Fruit fly (Drosophila melanogaster) whole organism, embryonic: ENCODE results near the gene CG6933.
A peak's percentile ranks its signal among the peaks of the same experiment; 100 is the strongest.

Experiments
- Atf3 ChIP-seq: fragments of 200-800 bp; sonication (Bioruptor generic); optimal IDR thresholded peaks from 3 replicates; lab custom pipeline; 2016; ENCODE audit warnings: missing biosample characterization, missing genetic modification characterization
- CG10431 ChIP-seq: fragments of 200-800 bp; sonication (Bioruptor generic); optimal IDR thresholded peaks from 3 replicates; lab custom pipeline; 2018; ENCODE audit warnings: missing biosample characterization, mild to moderate bottlenecking, missing genetic modification characterization
- CG10543 ChIP-seq: fragments of 200-800 bp; sonication (Bioruptor generic); optimal IDR thresholded peaks from 3 replicates; lab custom pipeline; 2017; ENCODE audit warnings: missing biosample characterization, mild to moderate bottlenecking, missing genetic modification characterization, moderate library complexity
- CG12155 ChIP-seq: fragments of 200-800 bp; sonication (Bioruptor generic); optimal IDR thresholded peaks from 3 replicates; lab custom pipeline; 2016; ENCODE audit warnings: missing biosample characterization, missing genetic modification characterization
- CG14667 ChIP-seq: fragments of 200-800 bp; sonication (Bioruptor generic); IDR thresholded peaks from 2 replicates; pipeline ENCODE4 v1.3.6; 2022; ENCODE audit warnings: missing biosample characterization, missing genetic modification characterization
- CG14965 ChIP-seq: fragments of 200-800 bp; sonication (Bioruptor generic); optimal IDR thresholded peaks from 2 replicates; lab custom pipeline; 2016; ENCODE audit warnings: missing biosample characterization, missing genetic modification characterization, borderline replicate concordance
- CG17385 ChIP-seq: fragments of 200-800 bp; sonication (Bioruptor generic); optimal IDR thresholded peaks from 3 replicates; lab custom pipeline; 2018; ENCODE audit warnings: missing biosample characterization, mild to moderate bottlenecking, missing genetic modification characterization
- CG1832 ChIP-seq: fragments of 200-800 bp; sonication (Bioruptor generic); optimal IDR thresholded peaks from 2 replicates; lab custom pipeline; 2017; ENCODE audit warnings: missing biosample characterization, mild to moderate bottlenecking, missing genetic modification characterization, inconsistent platforms
- CG2120 ChIP-seq: fragments of 200-800 bp; sonication (Bioruptor generic); optimal IDR thresholded peaks from 3 replicates; lab custom pipeline; 2016; ENCODE audit warnings: missing biosample characterization, missing genetic modification characterization
- CG2875 ChIP-seq: fragments of 200-800 bp; sonication (Bioruptor generic); optimal IDR thresholded peaks from 2 replicates; lab custom pipeline; 2017; ENCODE audit warnings: missing biosample characterization, mild to moderate bottlenecking, missing genetic modification characterization, missing genetic modification reagents
- CG4707 ChIP-seq: fragments of 200-800 bp; sonication (Bioruptor generic); optimal IDR thresholded peaks from 2 replicates; lab custom pipeline; 2018; ENCODE audit warnings: missing biosample characterization, mild to moderate bottlenecking, missing genetic modification characterization, moderate library complexity
- CG8359 ChIP-seq: fragments of 200-800 bp; sonication (Bioruptor generic); optimal IDR thresholded peaks from 2 replicates; lab custom pipeline; 2017; ENCODE audit warnings: missing biosample characterization, mild to moderate bottlenecking, missing genetic modification characterization, borderline replicate concordance
- CG8478 ChIP-seq: fragments of >200 bp; optimal IDR thresholded peaks from 2 replicates; lab custom pipeline; 2018
- CTCF ChIP-seq: fragments of 200-800 bp; sonication (Bioruptor generic); optimal IDR thresholded peaks from 2 replicates; lab custom pipeline; 2017; ENCODE audit warnings: missing biosample characterization, mild to moderate bottlenecking, missing genetic modification characterization, moderate library complexity
- CrebB ChIP-seq: fragments of 200-800 bp; sonication (Bioruptor generic); optimal IDR thresholded peaks from 3 replicates; lab custom pipeline; 2018; ENCODE audit warnings: missing biosample characterization, mild to moderate bottlenecking, missing genetic modification characterization
- D ChIP-seq, 2 experiments: fragments of 200-800 bp in 1 of 2; fragments of >200 bp in 1 of 2; sonication (Bioruptor generic) in 1 of 2; optimal IDR thresholded peaks; 2 replicates in 1 of 2; 3 replicates in 1 of 2; lab custom pipeline; 2017; ENCODE audit warnings: mild to moderate bottlenecking in 1 of 2, missing biosample characterization in 1 of 2, missing genetic modification characterization in 1 of 2, missing genetic modification reagents in 1 of 2
- Dbx ChIP-seq: fragments of 200-800 bp; sonication (Bioruptor generic); IDR thresholded peaks from 3 replicates; pipeline ENCODE4 v1.3.6; 2022; ENCODE audit warnings: missing biosample characterization, missing genetic modification characterization
- Deaf1 ChIP-seq: fragments of 200-800 bp; optimal IDR thresholded peaks from 3 replicates; lab custom pipeline; 2019; ENCODE audit warnings: missing biosample characterization, mild to moderate bottlenecking, missing genetic modification characterization, moderate library complexity
- Dip2 ChIP-seq: fragments of 200-800 bp; sonication (Bioruptor generic); IDR thresholded peaks from 2 replicates; pipeline ENCODE4 v1.3.6; 2022; ENCODE audit warnings: missing biosample characterization, missing genetic modification characterization
- Dp ChIP-seq: fragments of 200-800 bp; sonication (Bioruptor generic); optimal IDR thresholded peaks from 2 replicates; lab custom pipeline; 2018; ENCODE audit warnings: missing biosample characterization, mild to moderate bottlenecking, missing genetic modification characterization, moderate library complexity
- Ets97D ChIP-seq: fragments of 200-800 bp; sonication (Bioruptor generic); optimal IDR thresholded peaks from 3 replicates; lab custom pipeline; 2016; ENCODE audit warnings: missing biosample characterization, missing genetic modification characterization
- Gug ChIP-seq: fragments of 200-800 bp; sonication (Bioruptor generic); IDR thresholded peaks from 4 replicates; pipeline ENCODE4 v1.3.6; 2022; ENCODE audit warnings: missing biosample characterization, missing genetic modification characterization
- HLH3B ChIP-seq: fragments of 200-800 bp; sonication (Bioruptor generic); IDR thresholded peaks from 2 replicates; pipeline ENCODE4 v1.3.6; 2022; ENCODE audit warnings: missing biosample characterization, missing genetic modification characterization
- Hr3 ChIP-seq: fragments of 200-800 bp; sonication (Bioruptor generic); optimal IDR thresholded peaks from 3 replicates; lab custom pipeline; 2016; ENCODE audit warnings: missing biosample characterization, missing genetic modification characterization
- Nf-YA ChIP-seq: fragments of 200-800 bp; sonication (Bioruptor generic); IDR thresholded peaks from 2 replicates; pipeline ENCODE4 v1.3.6; 2022; ENCODE audit warnings: missing biosample characterization, missing genetic modification characterization
- Optix ChIP-seq: fragments of 200-800 bp; sonication (Bioruptor generic); IDR thresholded peaks from 3 replicates; pipeline ENCODE4 v1.3.6; 2022; ENCODE audit warnings: missing biosample characterization, missing genetic modification characterization
- Pdp1 ChIP-seq, 2 experiments: fragments of 200-800 bp; sonication (Bioruptor generic); optimal IDR thresholded peaks; 3 replicates each; lab custom pipeline; 2016; ENCODE audit warnings: missing biosample characterization in 2 of 2, missing genetic modification characterization in 2 of 2, mild to moderate bottlenecking in 1 of 2, moderate library complexity in 1 of 2
- Scr ChIP-seq: fragments of 200-800 bp; sonication (Bioruptor generic); IDR thresholded peaks from 2 replicates; pipeline ENCODE4 v1.3.6; 2022; ENCODE audit warnings: missing biosample characterization, missing genetic modification characterization; ENCODE audit not compliant: partially characterized antibody
- Spps ChIP-seq: fragments of 200-800 bp; sonication (Bioruptor generic); optimal IDR thresholded peaks from 2 replicates; lab custom pipeline; 2018; ENCODE audit warnings: missing biosample characterization, mild to moderate bottlenecking, missing genetic modification characterization
- Sry-δ ChIP-seq: fragments of 200-800 bp; sonication (Bioruptor generic); optimal IDR thresholded peaks from 2 replicates; lab custom pipeline; 2016; ENCODE audit warnings: missing biosample characterization, missing genetic modification characterization
- Xbp1 ChIP-seq: fragments of 200-800 bp; sonication (Bioruptor generic); optimal IDR thresholded peaks from 3 replicates; lab custom pipeline; 2016; ENCODE audit warnings: missing biosample characterization, mild to moderate bottlenecking, missing genetic modification characterization
- chm ChIP-seq: fragments of 200-800 bp; sonication (Bioruptor generic); IDR thresholded peaks from 2 replicates; pipeline ENCODE4 v1.3.6; 2022; ENCODE audit warnings: missing biosample characterization, missing genetic modification characterization
- exex ChIP-seq: fragments of 200-800 bp; sonication (Bioruptor generic); optimal IDR thresholded peaks from 4 replicates; lab custom pipeline; 2018; ENCODE audit warnings: missing biosample characterization, mild to moderate bottlenecking, missing genetic modification characterization, moderate library complexity
- fd64A ChIP-seq: fragments of 200-800 bp; sonication (Bioruptor generic); optimal IDR thresholded peaks from 3 replicates; lab custom pipeline; 2018; ENCODE audit warnings: missing biosample characterization, mild to moderate bottlenecking, missing genetic modification characterization
- gro ChIP-seq: fragments of 200-800 bp; sonication (Bioruptor generic); optimal IDR thresholded peaks from 2 replicates; lab custom pipeline; 2016; ENCODE audit warnings: missing biosample characterization, missing genetic modification characterization
- lola ChIP-seq, 3 experiments: fragments of >200 bp in 2 of 3; fragments of 200-800 bp in 1 of 3; sonication (Bioruptor generic) in 1 of 3; optimal IDR thresholded peaks; 2 replicates each; lab custom pipeline; 2017 to 2019; ENCODE audit warnings: missing biosample characterization in 3 of 3, missing genetic modification characterization in 3 of 3, mild to moderate bottlenecking in 1 of 3, moderate library complexity in 1 of 3
- lov ChIP-seq, 2 experiments: fragments of 200-800 bp in 1 of 2; fragments of >200 bp in 1 of 2; sonication (Bioruptor generic) in 1 of 2; IDR thresholded peaks in 1 of 2; optimal IDR thresholded peaks in 1 of 2; 2 replicates in 1 of 2; 3 replicates in 1 of 2; pipeline versions ENCODE4 v1.3.6 to Lab custom; 2017 to 2022; ENCODE audit warnings: missing biosample characterization in 1 of 2, missing genetic modification characterization in 1 of 2
- nerfin-1 ChIP-seq: fragments of 200-800 bp; sonication (Bioruptor generic); optimal IDR thresholded peaks from 3 replicates; lab custom pipeline; 2019; ENCODE audit warnings: missing biosample characterization, mild to moderate bottlenecking, missing genetic modification characterization, moderate library complexity
- org-1 ChIP-seq: fragments of 200-800 bp; sonication (Bioruptor generic); optimal IDR thresholded peaks from 2 replicates; lab custom pipeline; 2017; ENCODE audit warnings: missing biosample characterization, missing genetic modification characterization
- pita ChIP-seq: fragments of 200-800 bp; sonication (Bioruptor generic); optimal IDR thresholded peaks from 2 replicates; lab custom pipeline; 2017; ENCODE audit warnings: missing biosample characterization, mild to moderate bottlenecking, missing genetic modification characterization
- pnt ChIP-seq: fragments of 200-800 bp; sonication (Bioruptor generic); optimal IDR thresholded peaks from 3 replicates; lab custom pipeline; 2016; ENCODE audit warnings: missing biosample characterization, missing genetic modification characterization
- prd ChIP-seq, 3 experiments: fragments of >200 bp in 2 of 3; fragments of 200-800 bp in 1 of 3; sonication (Bioruptor generic) in 1 of 3; optimal IDR thresholded peaks in 2 of 3; IDR thresholded peaks in 1 of 3; 2 replicates in 2 of 3; 3 replicates in 1 of 3; pipeline versions ENCODE4 v1.3.6 to Lab custom; 2017 to 2022; ENCODE audit warnings: missing biosample characterization in 1 of 3, missing genetic modification characterization in 1 of 3
- ranshi ChIP-seq: fragments of 200-800 bp; sonication (Bioruptor generic); IDR thresholded peaks from 2 replicates; pipeline ENCODE4 v1.3.6; 2022; ENCODE audit warnings: missing biosample characterization, missing genetic modification characterization
- run ChIP-seq: fragments of 200-800 bp; sonication (Bioruptor generic); optimal IDR thresholded peaks from 3 replicates; lab custom pipeline; 2018; ENCODE audit warnings: missing biosample characterization, mild to moderate bottlenecking, missing genetic modification characterization
- sc ChIP-seq, 3 experiments: fragments of >200 bp in 2 of 3; fragments of 200-800 bp in 1 of 3; sonication (Bioruptor generic) in 1 of 3; optimal IDR thresholded peaks; 2 replicates in 2 of 3; 3 replicates in 1 of 3; lab custom pipeline; 2017; ENCODE audit warnings: mild to moderate bottlenecking in 1 of 3, missing biosample characterization in 1 of 3, missing genetic modification characterization in 1 of 3, missing genetic modification reagents in 1 of 3
- sens-2 ChIP-seq: fragments of 200-800 bp; sonication (Bioruptor generic); IDR thresholded peaks from 2 replicates; pipeline ENCODE4 v1.3.6; 2022; ENCODE audit warnings: missing biosample characterization, missing genetic modification characterization
- sim ChIP-seq: fragments of 200-800 bp; sonication (Bioruptor generic); IDR thresholded peaks from 2 replicates; pipeline ENCODE4 v1.3.6; 2022; ENCODE audit warnings: missing biosample characterization, missing genetic modification characterization
- slou ChIP-seq: fragments of 200-800 bp; sonication (Bioruptor generic); optimal IDR thresholded peaks from 3 replicates; lab custom pipeline; 2016; ENCODE audit warnings: missing biosample characterization, missing genetic modification characterization
- ttk ChIP-seq: fragments of 200-800 bp; sonication (Bioruptor generic); IDR thresholded peaks from 2 replicates; pipeline ENCODE4 v2.1.2; 2022; ENCODE audit warnings: missing biosample characterization, missing genetic modification characterization

The CG6933 gene

dm6 chr3L:20195875-20196274 lies 24.3 kb downstream of the CG6933 start (continued):
- no peak for TF ChIP-seq CG2120 (GFP tag; lab: Kevin White, UChicago)
- TF ChIP-seq CG12155 = no peak
- TF ChIP-seq sens-2 (GFP tag; lab: Robert Waterston, UW) = no peak
- no peak for TF ChIP-seq Dip2 (GFP tag; lab: Robert Waterston, UW)
- TF ChIP-seq Xbp1 (GFP tag; lab: Kevin White, UChicago) = peak; percentile 66
- peak; percentile 57 for TF ChIP-seq CG17385 (GFP tag; lab: Kevin White, UChicago)
- peak; percentile 50; the same call in 2 of the 4 replicates for TF ChIP-seq Gug (GFP tag; lab: Robert Waterston, UW)
- no peak for TF ChIP-seq sc (optimal IDR thresholded peaks at IDR 0.05; lab: Kevin White, UChicago)
- TF ChIP-seq sc (GFP tag; optimal IDR thresholded peaks at IDR 0.05; lab: Kevin White, UChicago) = peak; percentile 4
- TF ChIP-seq Dp (GFP tag; lab: Kevin White, UChicago) = no peak
- peak; percentile 52; the same call in 1 of the 2 replicates for TF ChIP-seq CG14667 (GFP tag; lab: Robert Waterston, UW)
- TF ChIP-seq fd64A = peak; percentile 8
- no peak for TF ChIP-seq nerfin-1 (tag; lab: Kevin White, UChicago)
- peak; percentile 41 for TF ChIP-seq CG4707 (GFP tag; lab: Kevin White, UChicago)
- TF ChIP-seq Atf3 = peak; percentile 34
- no peak for TF ChIP-seq prd (optimal IDR thresholded peaks at IDR 0.05; lab: Kevin White, UChicago)
- peak; percentile 73; the same call in 2 of the 3 replicates for TF ChIP-seq prd (GFP tag; IDR thresholded peaks at IDR 0.05; lab: Robert Waterston, UW)
- TF ChIP-seq pita (GFP tag; lab: Kevin White, UChicago) = no peak
- peak; percentile 31 for TF ChIP-seq org-1 (GFP tag; lab: Kevin White, UChicago)
- peak; percentile 17 for TF ChIP-seq Sry-δ
- TF ChIP-seq ttk (GFP tag; lab: Robert Waterston, UW) = peak; percentile 55; the same call in 1 of the 2 replicates
- TF ChIP-seq exex (tag; lab: Kevin White, UChicago) = no peak
- TF ChIP-seq Scr = no peak
- no peak for TF ChIP-seq slou (GFP tag; lab: Kevin White, UChicago)
- TF ChIP-seq CrebB = no peak
- TF ChIP-seq Optix (GFP tag; lab: Robert Waterston, UW) = peak; percentile 78
- no peak for TF ChIP-seq CG1832 (GFP tag; lab: Kevin White, UChicago)
- TF ChIP-seq Nf-YA (GFP tag; lab: Robert Waterston, UW) = peak; percentile 58; the same call in 1 of the 2 replicates
- peak; percentile 52 for TF ChIP-seq Pdp1 (GFP tag; optimal IDR thresholded peaks at IDR 0.05; lab: Kevin White, UChicago)
- no peak for TF ChIP-seq Ets97D (GFP tag; lab: Kevin White, UChicago)
- peak; percentile 28 for TF ChIP-seq CG8359
- TF ChIP-seq lov (optimal IDR thresholded peaks at IDR 0.05; lab: Kevin White, UChicago) = no peak
- TF ChIP-seq lov (GFP tag; IDR thresholded peaks at IDR 0.05; lab: Robert Waterston, UW) = no peak
- no peak for TF ChIP-seq CG8478 (lab: Kevin White, UChicago)
- TF ChIP-seq gro (GFP tag; lab: Kevin White, UChicago) = no peak
- no peak for TF ChIP-seq CG10431 (GFP tag; lab: Kevin White, UChicago)
- peak; percentile 69; the same call in 1 of the 2 replicates for TF ChIP-seq HLH3B (GFP tag; lab: Robert Waterston, UW)
- TF ChIP-seq D (optimal IDR thresholded peaks at IDR 0.05; lab: Kevin White, UChicago) = no peak
- TF ChIP-seq D (GFP tag; optimal IDR thresholded peaks at IDR 0.05; lab: Kevin White, UChicago) = peak; percentile 69
- TF ChIP-seq Dbx = no peak
- peak; percentile 67; the same call in 1 of the 2 replicates for TF ChIP-seq chm (GFP tag; lab: Robert Waterston, UW)
- TF ChIP-seq Deaf1 (tag; lab: Kevin White, UChicago) = peak; percentile 14
- peak in 1 of 3 experiments; percentile 58 for TF ChIP-seq lola (GFP tag; optimal IDR thresholded peaks at IDR 0.05; lab: Kevin White, UChicago)
- peak; percentile 26 for TF ChIP-seq run
- TF ChIP-seq Spps (tag; lab: Kevin White, UChicago) = peak; percentile 40
- TF ChIP-seq CG2875 = no peak
- peak; percentile 52 for TF ChIP-seq ranshi (GFP tag; lab: Robert Waterston, UW)
- no peak for TF ChIP-seq sim (GFP tag; lab: Robert Waterston, UW)
- TF ChIP-seq CG14965 = no peak
- peak; percentile 31 for TF ChIP-seq Hr3 (GFP tag; lab: Kevin White, UChicago)
- no peak for TF ChIP-seq CTCF
- TF ChIP-seq CG10543 (GFP tag; lab: Kevin White, UChicago) = no peak
- peak; percentile 75 for TF ChIP-seq pnt (GFP tag; lab: Kevin White, UChicago)
